Fruit fly (Drosophila melanogaster) S2 (cell line): Measurements from ENCODE around the gene CG6310.

Experiments
- CG8478 ChIP-seq: fragments of >200 bp; optimal IDR thresholded peaks from 2 replicates; lab custom pipeline; 2018
- CTCF ChIP-seq, 2 experiments: fragments of >200 bp; optimal IDR thresholded peaks; 2 replicates each; lab custom pipeline; 2018

dm6 chr3L:11049414-11049813 lies 20.2 kb downstream of the CG6310 start:
- TF ChIP-seq CG8478 (no peak), CTCF (optimal IDR thresholded peaks at IDR 0.05; lab: Kevin White, UChicago) (no peak)
